Fruit fly (Drosophila melanogaster) whole organism, embryonic: Measurements from ENCODE around the gene CG10383.

Experiments
- ATbp ChIP-seq: fragments of 200-800 bp; sonication (Bioruptor generic); optimal IDR thresholded peaks from 2 replicates; lab custom pipeline; 2017; ENCODE audit warnings: missing biosample characterization, mild to moderate bottlenecking, missing genetic modification characterization, missing genetic modification reagents
- Abd-B ChIP-seq: fragments of 200-800 bp; sonication (Bioruptor generic); optimal IDR thresholded peaks from 2 replicates; lab custom pipeline; 2018; ENCODE audit warnings: missing biosample characterization, mild to moderate bottlenecking, missing genetic modification characterization, moderate library complexity
- Blimp-1 ChIP-seq: fragments of 200-800 bp; sonication (Bioruptor generic); optimal IDR thresholded peaks from 3 replicates; lab custom pipeline; 2018; ENCODE audit warnings: missing biosample characterization, missing genetic modification characterization, mild to moderate bottlenecking, moderate library complexity, missing genetic modification reagents
- BtbVII ChIP-seq: fragments of 200-800 bp; sonication (Bioruptor generic); optimal IDR thresholded peaks from 3 replicates; lab custom pipeline; 2017; ENCODE audit warnings: missing biosample characterization, mild to moderate bottlenecking, missing genetic modification characterization
- CG10366 ChIP-seq: fragments of 200-800 bp; sonication (Bioruptor generic); IDR thresholded peaks from 2 replicates; pipeline ENCODE4 v1.3.6; 2022; ENCODE audit warnings: missing biosample characterization, missing genetic modification characterization
- CG10431 ChIP-seq: fragments of 200-800 bp; sonication (Bioruptor generic); optimal IDR thresholded peaks from 3 replicates; lab custom pipeline; 2018; ENCODE audit warnings: missing biosample characterization, mild to moderate bottlenecking, missing genetic modification characterization
- CG11560 ChIP-seq: fragments of 200-800 bp; sonication (Bioruptor generic); IDR thresholded peaks from 3 replicates; pipeline ENCODE4 v1.3.6; 2022; ENCODE audit warnings: missing biosample characterization, missing genetic modification characterization
- CG12299 ChIP-seq: fragments of 200-800 bp; sonication (Bioruptor generic); optimal IDR thresholded peaks from 2 replicates; lab custom pipeline; 2018; ENCODE audit warnings: missing biosample characterization, mild to moderate bottlenecking, missing genetic modification characterization
- CG15479 ChIP-seq: fragments of 200-800 bp; sonication (Bioruptor generic); optimal IDR thresholded peaks from 3 replicates; lab custom pipeline; 2019; ENCODE audit warnings: missing biosample characterization, mild to moderate bottlenecking, missing genetic modification characterization, moderate library complexity
- CG17612 ChIP-seq: fragments of 200-800 bp; sonication (Bioruptor generic); IDR thresholded peaks from 2 replicates; pipeline ENCODE4 v1.3.6; 2022; ENCODE audit warnings: missing biosample characterization, missing genetic modification characterization
- CG18262 ChIP-seq: fragments of 200-800 bp; optimal IDR thresholded peaks from 3 replicates; lab custom pipeline; 2019; ENCODE audit warnings: missing biosample characterization, mild to moderate bottlenecking, missing genetic modification characterization, moderate library complexity
- CG1832 ChIP-seq: fragments of 200-800 bp; sonication (Bioruptor generic); optimal IDR thresholded peaks from 2 replicates; lab custom pipeline; 2017; ENCODE audit warnings: missing biosample characterization, mild to moderate bottlenecking, missing genetic modification characterization, inconsistent platforms
- CG18619 ChIP-seq: fragments of 200-800 bp; sonication (Bioruptor generic); optimal IDR thresholded peaks from 3 replicates; lab custom pipeline; 2017; ENCODE audit warnings: missing biosample characterization, mild to moderate bottlenecking, missing genetic modification characterization
- CG30403 ChIP-seq: fragments of 200-800 bp; sonication (Bioruptor generic); optimal IDR thresholded peaks from 3 replicates; lab custom pipeline; 2016; ENCODE audit warnings: missing biosample characterization, missing genetic modification characterization
- CG33213 ChIP-seq: fragments of 200-800 bp; sonication (Bioruptor generic); optimal IDR thresholded peaks from 3 replicates; lab custom pipeline; 2016; ENCODE audit warnings: missing biosample characterization, missing genetic modification characterization
- CG3726 ChIP-seq: fragments of 200-800 bp; sonication (Bioruptor generic); IDR thresholded peaks from 3 replicates; pipeline ENCODE4, ENCODE4 v1.3.6; 2022; ENCODE audit warnings: missing biosample characterization, missing genetic modification characterization
- CG4730 ChIP-seq: fragments of 200-800 bp; sonication (Bioruptor generic); IDR thresholded peaks from 2 replicates; pipeline ENCODE4 v1.3.6; 2022; ENCODE audit warnings: missing biosample characterization, missing genetic modification characterization
- CG6254 ChIP-seq: fragments of 200-800 bp; sonication (Bioruptor generic); optimal IDR thresholded peaks from 3 replicates; lab custom pipeline; 2017; ENCODE audit warnings: mild to moderate bottlenecking, missing biosample characterization, missing genetic modification reagents, missing genetic modification characterization
- CG7963 ChIP-seq: fragments of 200-800 bp; sonication (Bioruptor generic); IDR thresholded peaks from 3 replicates; pipeline ENCODE4 v1.3.6; 2022; ENCODE audit warnings: missing biosample characterization, missing genetic modification characterization; ENCODE audit not compliant: partially characterized antibody
- CTCF ChIP-seq: fragments of 200-800 bp; sonication (Bioruptor generic); optimal IDR thresholded peaks from 2 replicates; lab custom pipeline; 2017; ENCODE audit warnings: missing biosample characterization, mild to moderate bottlenecking, missing genetic modification characterization, moderate library complexity
- CoRest ChIP-seq: fragments of 200-800 bp; sonication (Bioruptor generic); optimal IDR thresholded peaks from 3 replicates; lab custom pipeline; 2018; ENCODE audit warnings: missing biosample characterization, mild to moderate bottlenecking, missing genetic modification characterization, moderate library complexity
- Deaf1 ChIP-seq: fragments of 200-800 bp; optimal IDR thresholded peaks from 3 replicates; lab custom pipeline; 2019; ENCODE audit warnings: missing biosample characterization, mild to moderate bottlenecking, missing genetic modification characterization, moderate library complexity
- Fer2 ChIP-seq: fragments of 200-800 bp; sonication (Bioruptor generic); optimal IDR thresholded peaks from 2 replicates; lab custom pipeline; 2018; ENCODE audit warnings: missing biosample characterization, mild to moderate bottlenecking, missing genetic modification characterization, moderate library complexity
- GATAe ChIP-seq: fragments of 200-800 bp; sonication (Bioruptor generic); conservative IDR thresholded peaks from 2 replicates; pipeline ENCODE4 v1.3.6; 2022; ENCODE audit warnings: missing biosample characterization, missing genetic modification characterization
- HLH3B ChIP-seq: fragments of 200-800 bp; sonication (Bioruptor generic); IDR thresholded peaks from 2 replicates; pipeline ENCODE4 v1.3.6; 2022; ENCODE audit warnings: missing biosample characterization, missing genetic modification characterization
- Meics ChIP-seq: fragments of 200-800 bp; sonication (Bioruptor generic); optimal IDR thresholded peaks from 2 replicates; lab custom pipeline; 2017; ENCODE audit warnings: missing biosample characterization, mild to moderate bottlenecking, missing genetic modification characterization
- Xrp1 ChIP-seq: fragments of 200-800 bp; sonication (Bioruptor generic); IDR thresholded peaks from 2 replicates; pipeline ENCODE4 v1.3.6; 2022; ENCODE audit warnings: missing biosample characterization, missing genetic modification characterization
- crp ChIP-seq, 2 experiments: fragments of 200-800 bp; sonication (Bioruptor generic); optimal IDR thresholded peaks; 2 replicates in 1 of 2; 3 replicates in 1 of 2; lab custom pipeline; 2017; ENCODE audit warnings: missing biosample characterization in 2 of 2, missing genetic modification characterization in 2 of 2, mild to moderate bottlenecking in 1 of 2, moderate library complexity in 1 of 2
- cwo ChIP-seq: fragments of 200-800 bp; sonication (Bioruptor generic); optimal IDR thresholded peaks from 3 replicates; lab custom pipeline; 2017; ENCODE audit warnings: missing biosample characterization, missing genetic modification characterization, mild to moderate bottlenecking, moderate library complexity, missing genetic modification reagents
- dan ChIP-seq: fragments of 200-800 bp; sonication (Bioruptor generic); IDR thresholded peaks from 2 replicates; pipeline ENCODE4 v1.3.6; 2022; ENCODE audit warnings: missing biosample characterization, missing genetic modification characterization
- en ChIP-seq: fragments of 200-800 bp; sonication (Bioruptor generic); optimal IDR thresholded peaks from 2 replicates; lab custom pipeline; 2016; ENCODE audit warnings: missing biosample characterization, missing genetic modification characterization
- eve ChIP-seq, 2 experiments: fragments of >200 bp; optimal IDR thresholded peaks; 2 replicates each; lab custom pipeline; 2017; ENCODE audit warnings: missing biosample characterization in 2 of 2, missing genetic modification characterization in 2 of 2
- eyg ChIP-seq: fragments of 200-800 bp; sonication (Bioruptor generic); optimal IDR thresholded peaks from 3 replicates; lab custom pipeline; 2016; ENCODE audit warnings: missing biosample characterization, missing genetic modification characterization
- fd102C ChIP-seq: fragments of 200-800 bp; sonication (Bioruptor generic); optimal IDR thresholded peaks from 2 replicates; lab custom pipeline; 2018; ENCODE audit warnings: missing biosample characterization, mild to moderate bottlenecking, missing genetic modification characterization, moderate library complexity
- fd3F ChIP-seq: fragments of 200-800 bp; sonication (Bioruptor generic); optimal IDR thresholded peaks from 2 replicates; lab custom pipeline; 2018; ENCODE audit warnings: missing biosample characterization, mild to moderate bottlenecking, missing genetic modification characterization, moderate library complexity
- fru ChIP-seq: fragments of >200 bp; optimal IDR thresholded peaks from 2 replicates; lab custom pipeline; 2017
- hb ChIP-seq: fragments of 200-800 bp; sonication (Bioruptor generic); IDR thresholded peaks from 3 replicates; pipeline ENCODE4 v1.3.6; 2022; ENCODE audit warnings: missing biosample characterization, missing genetic modification characterization; ENCODE audit not compliant: partially characterized antibody
- klu ChIP-seq: fragments of 200-800 bp; sonication (Bioruptor generic); IDR thresholded peaks from 2 replicates; pipeline ENCODE4 v1.3.6; 2022; ENCODE audit warnings: missing biosample characterization, missing genetic modification characterization
- lmd ChIP-seq: fragments of 200-800 bp; sonication (Bioruptor generic); IDR thresholded peaks from 2 replicates; pipeline ENCODE4 v1.3.6; 2022; ENCODE audit warnings: missing biosample characterization, missing genetic modification characterization
- luna ChIP-seq: fragments of 200-800 bp; sonication (Bioruptor generic); optimal IDR thresholded peaks from 2 replicates; lab custom pipeline; 2016; ENCODE audit warnings: missing biosample characterization, missing genetic modification characterization
- org-1 ChIP-seq: fragments of 200-800 bp; sonication (Bioruptor generic); optimal IDR thresholded peaks from 2 replicates; lab custom pipeline; 2017; ENCODE audit warnings: missing biosample characterization, missing genetic modification characterization
- pan ChIP-seq, 4 experiments: fragments of >200 bp in 3 of 4; fragments of 200-800 bp in 1 of 4; sonication (Bioruptor generic) in 1 of 4; optimal IDR thresholded peaks in 3 of 4; IDR thresholded peaks in 1 of 4; 2 replicates each; pipeline versions ENCODE4 v1.3.6 to Lab custom; 2017 to 2022; ENCODE audit warnings: missing biosample characterization in 2 of 4, missing genetic modification characterization in 2 of 4, mixed read lengths in 1 of 4
- sc ChIP-seq, 3 experiments: fragments of >200 bp in 2 of 3; fragments of 200-800 bp in 1 of 3; sonication (Bioruptor generic) in 1 of 3; optimal IDR thresholded peaks; 2 replicates in 2 of 3; 3 replicates in 1 of 3; lab custom pipeline; 2017; ENCODE audit warnings: mild to moderate bottlenecking in 1 of 3, missing biosample characterization in 1 of 3, missing genetic modification characterization in 1 of 3, missing genetic modification reagents in 1 of 3
- schlank ChIP-seq: fragments of 200-800 bp; sonication (Bioruptor generic); optimal IDR thresholded peaks from 2 replicates; lab custom pipeline; 2018; ENCODE audit warnings: missing biosample characterization, mild to moderate bottlenecking, missing genetic modification characterization
- so ChIP-seq: fragments of 200-800 bp; sonication (Bioruptor generic); IDR thresholded peaks from 3 replicates; pipeline ENCODE4 v1.3.6; 2022; ENCODE audit warnings: missing biosample characterization, missing genetic modification characterization
- sr ChIP-seq: fragments of 200-800 bp; sonication (Bioruptor generic); IDR thresholded peaks from 3 replicates; pipeline ENCODE4 v1.3.6; 2022; ENCODE audit warnings: missing biosample characterization, missing genetic modification characterization
- tup ChIP-seq: fragments of 200-800 bp; sonication (Bioruptor generic); optimal IDR thresholded peaks from 2 replicates; lab custom pipeline; 2016; ENCODE audit warnings: missing biosample characterization, mild to moderate bottlenecking, missing genetic modification characterization, moderate library complexity
- twi ChIP-seq: fragments of 200-800 bp; optimal IDR thresholded peaks from 2 replicates; lab custom pipeline; 2019; ENCODE audit warnings: missing biosample characterization, mild to moderate bottlenecking, missing genetic modification characterization, moderate library complexity
- z ChIP-seq: fragments of 200-800 bp; sonication (Bioruptor generic); IDR thresholded peaks from 3 replicates; pipeline ENCODE4 v1.3.6; 2022; ENCODE audit warnings: missing biosample characterization, missing genetic modification characterization

CG10383 gene

dm6 chr2L:18708239-18708891, 13.0 kb upstream of the CG10383 start, which contains the start of the genes Faf2 and Grip71 (continued):
- TF ChIP-seq Meics (GFP tag; lab: Kevin White, UChicago) (peak; percentile 82), ATbp (GFP tag; lab: Kevin White, UChicago) (peak; percentile 76), Blimp-1 (peak; percentile 86), fd102C (GFP tag; lab: Kevin White, UChicago) (no peak), cwo (GFP tag; lab: Kevin White, UChicago) (peak; percentile 17), CG33213 (GFP tag; lab: Kevin White, UChicago) (peak; percentile 73), CG10366 (GFP tag; lab: Robert Waterston, UW) (peak; percentile 94), z (peak; percentile 69; the same call in 1 of the 3 replicates), CoRest (tag; lab: Kevin White, UChicago) (peak; percentile 96), org-1 (peak; percentile 71), hb (peak; percentile 53; the same call in 1 of the 3 replicates), CG30403 (GFP tag; lab: Kevin White, UChicago) (peak; percentile 96), CG1832 (GFP tag; lab: Kevin White, UChicago) (no peak), CG18262 (tag; lab: Kevin White, UChicago) (peak; percentile 87), CG11560 (peak; percentile 85), eyg (GFP tag; lab: Kevin White, UChicago) (peak; percentile 26), CG18619 (GFP tag; lab: Kevin White, UChicago) (peak; percentile 82), Xrp1 (GFP tag; lab: Robert Waterston, UW) (peak; percentile 94), pan (optimal IDR thresholded peaks at IDR 0.05; lab: Kevin White, UChicago) (no peak), pan (GFP tag; optimal IDR thresholded peaks at IDR 0.05 in 1 of 2, IDR thresholded peaks at IDR 0.05 in 1 of 2) (peak in 1 of 2 experiments; percentile 95), eve (GFP tag; optimal IDR thresholded peaks at IDR 0.05; lab: Kevin White, UChicago) (no peak), Abd-B (GFP tag; lab: Kevin White, UChicago) (peak; percentile 98), CG7963 (GFP tag; lab: Robert Waterston, UW) (no peak), sc (optimal IDR thresholded peaks at IDR 0.05; lab: Kevin White, UChicago) (no peak), sc (GFP tag; optimal IDR thresholded peaks at IDR 0.05; lab: Kevin White, UChicago) (peak; percentile 67), dan (GFP tag; lab: Robert Waterston, UW) (peak; percentile 87), luna (GFP tag; lab: Kevin White, UChicago) (no peak), lmd (GFP tag; lab: Robert Waterston, UW) (peak; percentile 95), GATAe (GFP tag; lab: Robert Waterston, UW) (peak; percentile 43), CG12299 (tag; lab: Kevin White, UChicago) (peak; percentile 77), CG10431 (GFP tag; lab: Kevin White, UChicago) (peak; percentile 27), sr (peak; percentile 72; the same call in 1 of the 3 replicates), crp (GFP tag; optimal IDR thresholded peaks at IDR 0.05; lab: Kevin White, UChicago) (peak in 1 of 2 experiments; percentile 72), so (peak; percentile 88), fd3F (GFP tag; lab: Kevin White, UChicago) (peak; percentile 92), HLH3B (peak; percentile 93), CG6254 (GFP tag; lab: Kevin White, UChicago) (peak; percentile 63), CG4730 (GFP tag; lab: Robert Waterston, UW) (peak; percentile 94), en (GFP tag; lab: Kevin White, UChicago) (peak; percentile 44), schlank (peak; percentile 44), Fer2 (tag; lab: Kevin White, UChicago) (peak; percentile 81), CG15479 (GFP tag; lab: Kevin White, UChicago) (no peak), Deaf1 (tag; lab: Kevin White, UChicago) (peak; percentile 58), twi (tag; lab: Kevin White, UChicago) (peak; percentile 81), klu (GFP tag; lab: Robert Waterston, UW) (peak; percentile 93), BtbVII (GFP tag; lab: Kevin White, UChicago) (peak; percentile 15), CTCF (peak; percentile 23), tup (GFP tag; lab: Kevin White, UChicago) (peak; percentile 77), CG3726 (GFP tag; lab: Robert Waterston, UW) (peak; percentile 93), CG17612 (peak; percentile 87), fru (no peak)
